Fruit fly (Drosophila melanogaster): Measurements from ENCODE around the gene CG34448.
A peak's percentile ranks its signal among the peaks of the same experiment; 100 is the strongest.

Gene CG34448

DNA sequence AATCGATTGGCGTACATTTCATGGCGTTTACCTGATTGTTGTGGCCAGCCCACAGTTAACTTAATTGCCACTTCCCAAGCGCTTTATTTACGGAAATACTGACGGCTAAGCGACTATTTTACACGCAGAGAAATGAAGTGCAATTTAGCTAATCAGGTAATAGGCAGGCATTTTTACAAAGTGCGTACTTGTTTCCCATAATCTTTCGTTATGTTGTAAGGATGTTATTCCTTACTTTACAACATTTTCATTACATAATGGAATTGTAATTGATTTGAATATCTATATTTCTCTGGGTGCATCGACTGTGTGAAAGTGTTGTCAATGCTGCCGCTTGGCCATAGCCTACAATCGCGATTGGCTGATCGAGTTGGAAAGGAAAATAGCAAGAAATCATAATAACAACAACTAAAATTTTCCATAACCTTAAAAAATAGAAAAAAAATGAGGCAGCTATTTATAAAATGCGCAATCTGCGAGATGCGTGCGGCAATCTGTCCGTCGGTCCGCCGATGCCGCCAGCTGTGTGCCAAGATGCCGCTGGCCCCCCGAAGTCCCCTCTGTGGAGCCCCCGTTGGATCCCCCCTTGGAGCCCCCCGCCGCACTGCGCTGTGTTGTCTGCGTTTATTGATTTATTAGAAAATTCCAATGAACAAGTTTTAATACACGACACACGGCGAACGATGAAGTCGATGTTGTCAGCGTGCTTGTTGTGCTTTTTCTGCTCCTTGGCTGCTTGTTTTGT, 8.9 kb upstream of the CG34448 start (continued):
- TF ChIP-seq CG5245 (GFP tag; optimal IDR thresholded peaks at IDR 0.05) = peak; percentile 35
- peak; percentile 24 for TF ChIP-seq tio (GFP tag; optimal IDR thresholded peaks at IDR 0.05)
- TF ChIP-seq hbn (GFP tag; IDR thresholded peaks at IDR 0.05; ENCODE audit: partially characterized antibody) = no peak
- no peak for TF ChIP-seq grn (GFP tag; optimal IDR thresholded peaks at IDR 0.05)
- TF ChIP-seq HmgD (GFP tag; optimal IDR thresholded peaks at IDR 0.05) = no peak
- TF ChIP-seq MBD-R2 (GFP tag; IDR thresholded peaks at IDR 0.05) = 0 out of 2 replicates have a peak, but pooled peaks have one; percentile 24
- TF ChIP-seq CG30431 (GFP tag; optimal IDR thresholded peaks at IDR 0.05) = no peak
- no peak for TF ChIP-seq zen (tag; optimal IDR thresholded peaks at IDR 0.05)
- TF ChIP-seq bcd (GFP tag; optimal IDR thresholded peaks at IDR 0.05) = peak; percentile 54
- TF ChIP-seq Dek (tag; optimal IDR thresholded peaks at IDR 0.05) = no peak
- peak; percentile 77 for TF ChIP-seq vvl (GFP tag; IDR thresholded peaks at IDR 0.05)
- peak; percentile 49 for TF ChIP-seq CG13424 (tag; optimal IDR thresholded peaks at IDR 0.05)
- peak; percentile 60 for TF ChIP-seq CG8089 (GFP tag; optimal IDR thresholded peaks at IDR 0.05)
- peak; percentile 33 for TF ChIP-seq org-1 (GFP tag; optimal IDR thresholded peaks at IDR 0.05)
- TF ChIP-seq CG12155 (GFP tag; optimal IDR thresholded peaks at IDR 0.05) = peak; percentile 34
- TF ChIP-seq ap (GFP tag; IDR thresholded peaks at IDR 0.05) = 0 out of 2 replicates have a peak, but pooled peaks have one; percentile 18
- TF ChIP-seq CG7357 (GFP tag; IDR thresholded peaks at IDR 0.05) = no peak
- peak; percentile 59 for TF ChIP-seq Asciz (GFP tag; optimal IDR thresholded peaks at IDR 0.05)
- TF ChIP-seq scrt (GFP tag; optimal IDR thresholded peaks at IDR 0.05) = no peak
- TF ChIP-seq Hr3 (GFP tag; optimal IDR thresholded peaks at IDR 0.05) = peak; percentile 40
- no peak for TF ChIP-seq toy (GFP tag; IDR thresholded peaks at IDR 0.05)
- no peak for TF ChIP-seq CG7987 (GFP tag; optimal IDR thresholded peaks at IDR 0.05)
- TF ChIP-seq CG5180 (GFP tag; optimal IDR thresholded peaks at IDR 0.05) = no peak
- TF ChIP-seq CG14014 (GFP tag; IDR thresholded peaks at IDR 0.05) = no peak; the same call in 1 of the 2 replicates
- no peak for TF ChIP-seq Sry-β (GFP tag; optimal IDR thresholded peaks at IDR 0.05)
- TF ChIP-seq HLH4C (GFP tag; IDR thresholded peaks at IDR 0.05; ENCODE audit: partially characterized antibody) = no peak
- no peak for TF ChIP-seq CG13894 (tag; optimal IDR thresholded peaks at IDR 0.05)
- TF ChIP-seq Dref (GFP tag; IDR thresholded peaks at IDR 0.05) = no peak
- TF ChIP-seq hkb (optimal IDR thresholded peaks at IDR 0.05) = no peak
- TF ChIP-seq hkb (GFP tag; IDR thresholded peaks at IDR 0.05) = peak; percentile 63
- peak; percentile 27 for TF ChIP-seq CG10209 (GFP tag; optimal IDR thresholded peaks at IDR 0.05)
- TF ChIP-seq CoRest (tag; optimal IDR thresholded peaks at IDR 0.05) = peak; percentile 40
- TF ChIP-seq CG4282 (GFP tag; optimal IDR thresholded peaks at IDR 0.05) = no peak
- TF ChIP-seq H15 (GFP tag; IDR thresholded peaks at IDR 0.05) = peak; percentile 57; the same call in 2 of the 3 replicates
- TF ChIP-seq Tbp (GFP tag; optimal IDR thresholded peaks at IDR 0.05) = no peak
- TF ChIP-seq CG6683 (GFP tag; optimal IDR thresholded peaks at IDR 0.05) = no peak
- no peak for TF ChIP-seq hb (GFP tag; IDR thresholded peaks at IDR 0.05; ENCODE audit: partially characterized antibody)
- no peak for TF ChIP-seq vnd (GFP tag; IDR thresholded peaks at IDR 0.05; ENCODE audit: partially characterized antibody)
- TF ChIP-seq CG13296 (GFP tag; optimal IDR thresholded peaks at IDR 0.05) = no peak
- TF ChIP-seq ATbp (GFP tag; optimal IDR thresholded peaks at IDR 0.05) = peak; percentile 68
- no peak for TF ChIP-seq sim (GFP tag; IDR thresholded peaks at IDR 0.05)
- TF ChIP-seq CG9437 (GFP tag; optimal IDR thresholded peaks at IDR 0.05) = peak; percentile 5
- peak; percentile 42 for TF ChIP-seq CG18599 (GFP tag; optimal IDR thresholded peaks at IDR 0.05)
- peak; percentile 28 for TF ChIP-seq chn (GFP tag; optimal IDR thresholded peaks at IDR 0.05)
- peak; percentile 51 for TF ChIP-seq ewg (GFP tag; optimal IDR thresholded peaks at IDR 0.05)
- TF ChIP-seq CTCF (GFP tag; optimal IDR thresholded peaks at IDR 0.05) = no peak
- peak; percentile 69 for TF ChIP-seq Xbp1 (GFP tag; optimal IDR thresholded peaks at IDR 0.05)
- no peak for TF ChIP-seq disco-r (GFP tag; optimal IDR thresholded peaks at IDR 0.05)
- TF ChIP-seq CG33213 (GFP tag; optimal IDR thresholded peaks at IDR 0.05) = peak; percentile 37
- TF ChIP-seq sqz (GFP tag; optimal IDR thresholded peaks at IDR 0.05) = no peak
